Fruit fly (Drosophila melanogaster): ENCODE data around the gene CG31606.

Gene CG31606

DNA sequence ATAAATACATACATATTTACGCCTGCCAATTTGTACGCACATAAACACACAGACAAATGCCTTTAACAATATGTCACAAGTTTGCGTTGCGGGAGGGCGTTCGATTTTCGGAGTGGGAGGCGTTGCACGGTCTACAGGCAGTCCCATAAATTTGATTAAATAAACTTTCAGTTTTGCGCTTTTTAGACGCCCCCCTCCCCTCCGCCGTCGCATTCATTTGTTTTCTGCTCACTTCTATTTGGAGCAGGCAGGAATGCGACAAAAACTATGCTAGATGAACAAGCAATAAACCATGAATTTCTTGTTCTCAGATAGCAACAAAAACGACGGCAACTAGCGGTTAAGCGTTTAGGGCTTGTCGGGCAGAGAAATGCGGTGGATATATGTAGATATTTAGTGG is 48.4 kb upstream of the CG31606 start (continued):
- TF ChIP-seq crol (GFP tag; IDR thresholded peaks at IDR 0.05), result peak; percentile 28; the same call in 1 of the 2 replicates

DNA sequence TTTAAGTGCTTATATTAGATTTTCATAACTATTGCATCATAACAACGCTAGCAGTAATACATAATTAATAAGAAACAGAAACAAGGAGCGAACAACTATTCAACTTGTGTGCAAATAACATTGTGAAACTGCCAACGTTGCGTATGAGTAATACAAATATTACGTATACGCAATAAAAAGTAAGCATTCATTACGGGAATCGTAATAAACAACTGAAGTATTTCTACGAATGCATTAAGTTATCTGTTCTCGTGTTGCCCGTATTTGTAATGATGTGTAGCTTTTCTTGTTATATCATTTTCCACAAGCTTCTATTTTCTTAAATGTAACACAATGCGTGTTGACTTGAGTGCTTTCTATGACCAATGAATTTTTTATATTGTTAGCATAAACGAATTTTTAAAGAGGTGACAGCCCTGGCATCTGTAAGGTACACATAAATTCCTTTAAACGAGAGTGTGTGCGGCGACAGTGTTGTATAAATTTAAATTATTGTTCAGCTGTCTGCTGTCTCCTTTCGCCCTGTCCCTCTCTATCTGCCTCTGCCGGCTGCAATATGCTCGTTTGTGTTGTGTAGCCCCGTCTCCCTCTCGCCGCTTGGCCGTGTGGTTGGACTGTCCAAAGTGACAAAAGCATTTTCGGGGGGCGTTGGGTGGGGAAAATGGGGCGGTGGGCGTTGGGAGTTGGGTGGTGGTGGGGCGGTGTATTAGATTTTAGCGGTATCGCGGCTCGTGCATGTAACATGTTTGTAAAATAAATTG is 47.6 kb upstream of the CG31606 start:
- TF ChIP-seq Trl (optimal IDR thresholded peaks at IDR 0.05) (peak in 1 of 2 experiments; percentile 26), Trl (GFP tag; optimal IDR thresholded peaks at IDR 0.05) (no peak), psq (GFP tag; optimal IDR thresholded peaks at IDR 0.05) (no peak), unpg (GFP tag; optimal IDR thresholded peaks at IDR 0.05) (no peak), sim (GFP tag; IDR thresholded peaks at IDR 0.05) (no peak), CG2199 (GFP tag; IDR thresholded peaks at IDR 0.05) (peak; percentile 74; the same call in 1 of the 3 replicates), Ssrp (tag; optimal IDR thresholded peaks at IDR 0.05) (no peak), br (optimal IDR thresholded peaks at IDR 0.05) (no peak), Med (GFP tag) (peak; percentile 82), CG3995 (GFP tag; optimal IDR thresholded peaks at IDR 0.05) (no peak), CG11560 (tag; IDR thresholded peaks at IDR 0.05) (no peak), E2f2 (GFP tag; IDR thresholded peaks at IDR 0.05) (no peak), ftz-f1 (GFP tag; optimal IDR thresholded peaks at IDR 0.05) (no peak), chif (GFP tag; optimal IDR thresholded peaks at IDR 0.05) (peak in 1 of 2 experiments; percentile 4), CG3163 (GFP tag; optimal IDR thresholded peaks at IDR 0.05) (no peak), nerfin-1 (tag; optimal IDR thresholded peaks at IDR 0.05) (no peak), ERR (GFP tag; optimal IDR thresholded peaks at IDR 0.05) (no peak), CG10321 (GFP tag; IDR thresholded peaks at IDR 0.05) (peak; percentile 81), mam (GFP tag; optimal IDR thresholded peaks at IDR 0.05) (no peak), Dref (GFP tag; IDR thresholded peaks at IDR 0.05) (no peak), kni (GFP tag; optimal IDR thresholded peaks at IDR 0.05) (no peak), CG6854 (GFP tag; optimal IDR thresholded peaks at IDR 0.05) (no peak), org-1 (GFP tag; optimal IDR thresholded peaks at IDR 0.05) (no peak), CG15269 (tag; optimal IDR thresholded peaks at IDR 0.05) (no peak), Adf1 (GFP tag; IDR thresholded peaks at IDR 0.05) (peak; percentile 27; the same call in 1 of the 2 replicates), CG15479 (GFP tag; optimal IDR thresholded peaks at IDR 0.05) (no peak), CG2889 (GFP tag; IDR thresholded peaks at IDR 0.05) (no peak), Opbp (GFP tag; IDR thresholded peaks at IDR 0.05; ENCODE audit: partially characterized antibody) (no peak), otp (GFP tag; IDR thresholded peaks at IDR 0.05) (0 out of 3 replicates have a peak, but pooled peaks have one; percentile 23), Ets65A (GFP tag) (peak; percentile 71), Dfd (GFP tag; optimal IDR thresholded peaks at IDR 0.05) (no peak), Oaz (GFP tag; IDR thresholded peaks at IDR 0.05) (0 out of 2 replicates have a peak, but pooled peaks have one; percentile 20), zen2 (GFP tag; IDR thresholded peaks at IDR 0.05; ENCODE audit: partially characterized antibody) (no peak), al (GFP tag; IDR thresholded peaks at IDR 0.05) (no peak), Atf3 (GFP tag; optimal IDR thresholded peaks at IDR 0.05) (no peak), bowl (GFP tag; IDR thresholded peaks at IDR 0.05) (no peak), shn (GFP tag; optimal IDR thresholded peaks at IDR 0.05) (no peak), CG2875 (GFP tag; optimal IDR thresholded peaks at IDR 0.05) (no peak), CG3281 (GFP tag; optimal IDR thresholded peaks at IDR 0.05) (no peak), ase (GFP tag; IDR thresholded peaks at IDR 0.05) (no peak), gfzf (GFP tag; optimal IDR thresholded peaks at IDR 0.05) (no peak), Mes4 (GFP tag; optimal IDR thresholded peaks at IDR 0.05) (no peak), Eip74EF (GFP tag; optimal IDR thresholded peaks at IDR 0.05) (no peak), CG34224 (GFP tag; IDR thresholded peaks at IDR 0.05; ENCODE audit: partially characterized antibody) (no peak), sob (GFP tag; IDR thresholded peaks at IDR 0.05) (no peak), dpn (GFP tag; optimal IDR thresholded peaks at IDR 0.05) (no peak), CG7928 (GFP tag; optimal IDR thresholded peaks at IDR 0.05) (no peak), sima (GFP tag; optimal IDR thresholded peaks at IDR 0.05) (no peak)

Data from whole organism, embryonic.